Fruit fly (Drosophila melanogaster): Measurements from ENCODE around the gene CG32187.

- TF ChIP-seq pan (optimal IDR thresholded peaks at IDR 0.05) (no peak), EcR (GFP tag; optimal IDR thresholded peaks at IDR 0.05) (no peak), CG8478 (optimal IDR thresholded peaks at IDR 0.05) (no peak)
Observed at dm6 chr3L:17808597-17809213, 2.5 kb upstream of the CG32187 start, which contains the start of gene CG32191.

Measured in whole organism.